Fruit fly (Drosophila melanogaster) ovary, adult (tissue): ENCODE results near the gene Saf6.
A peak's percentile ranks its signal among the peaks of the same experiment; 100 is the strongest.

ENCODE experiments used
- CG17801 ChIP-seq: fragments of 200-800 bp; optimal IDR thresholded peaks from 2 replicates; lab custom pipeline; 2019; ENCODE audit warnings: missing biosample characterization, mild to moderate bottlenecking, missing genetic modification characterization, moderate library complexity; ENCODE audit not compliant: partially characterized antibody

Gene Saf6

DNA sequence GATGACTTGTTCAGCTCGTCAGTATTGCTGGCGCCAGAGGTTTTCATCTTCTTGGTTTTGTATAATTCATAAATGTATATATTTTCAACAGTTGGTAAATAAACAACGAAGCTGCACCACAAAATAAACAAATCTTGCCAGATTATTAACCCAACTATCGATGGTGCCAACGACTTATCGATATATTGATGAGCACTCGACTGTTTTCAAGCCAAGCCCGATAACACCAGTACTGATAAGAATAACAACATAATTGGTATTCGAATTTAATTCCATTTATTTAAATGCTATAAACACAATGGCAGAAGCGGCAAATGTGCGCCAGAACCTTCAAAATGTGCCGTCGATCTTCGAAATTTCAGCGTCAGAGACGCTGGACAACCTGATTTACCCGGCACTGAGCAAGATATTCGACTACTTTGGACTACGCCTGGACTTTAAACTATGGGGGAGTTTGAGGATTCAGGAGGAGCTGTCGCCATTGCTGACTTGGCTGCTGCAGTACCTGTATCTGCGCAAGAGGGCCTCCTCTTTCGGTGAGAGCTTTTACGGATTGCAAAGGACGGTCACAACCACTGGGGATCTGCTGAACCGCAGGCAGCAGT, at the start of gene Saf6, which contains the start of gene Pex12:
Saf6 (minus strand) TSS at position 166 of the 605 bp plus-strand sequence.
Pex12 (plus strand) TSS at position 209 of the 605 bp plus-strand sequence.
- TF ChIP-seq CG17801 (GFP tag; lab: Kevin White, UChicago): no peak

DNA sequence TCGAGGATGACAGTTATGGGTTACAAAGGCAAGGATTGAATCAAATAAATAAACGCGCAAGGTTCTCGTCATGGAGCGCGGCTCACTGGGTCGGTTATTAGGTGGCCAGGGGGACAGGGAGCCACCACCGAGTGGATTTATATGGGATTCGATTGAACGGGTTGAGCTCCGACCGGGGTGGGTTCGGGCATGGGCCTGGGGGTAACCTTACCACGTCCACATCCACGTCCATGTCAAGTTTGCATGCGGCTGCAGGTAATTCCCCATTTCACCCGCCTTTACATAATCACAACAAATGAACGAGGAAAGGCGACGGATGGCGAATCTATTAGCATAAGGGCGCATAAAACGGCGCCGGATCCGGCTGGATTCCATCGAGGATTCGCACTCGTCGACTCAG, 44.1 kb upstream of the Saf6 start, which contains the start of gene CG13950:
CG13950 (plus strand) TSS at position 301 of the 400 bp plus-strand sequence.
- no peak for TF ChIP-seq CG17801 (GFP tag; lab: Kevin White, UChicago)

DNA sequence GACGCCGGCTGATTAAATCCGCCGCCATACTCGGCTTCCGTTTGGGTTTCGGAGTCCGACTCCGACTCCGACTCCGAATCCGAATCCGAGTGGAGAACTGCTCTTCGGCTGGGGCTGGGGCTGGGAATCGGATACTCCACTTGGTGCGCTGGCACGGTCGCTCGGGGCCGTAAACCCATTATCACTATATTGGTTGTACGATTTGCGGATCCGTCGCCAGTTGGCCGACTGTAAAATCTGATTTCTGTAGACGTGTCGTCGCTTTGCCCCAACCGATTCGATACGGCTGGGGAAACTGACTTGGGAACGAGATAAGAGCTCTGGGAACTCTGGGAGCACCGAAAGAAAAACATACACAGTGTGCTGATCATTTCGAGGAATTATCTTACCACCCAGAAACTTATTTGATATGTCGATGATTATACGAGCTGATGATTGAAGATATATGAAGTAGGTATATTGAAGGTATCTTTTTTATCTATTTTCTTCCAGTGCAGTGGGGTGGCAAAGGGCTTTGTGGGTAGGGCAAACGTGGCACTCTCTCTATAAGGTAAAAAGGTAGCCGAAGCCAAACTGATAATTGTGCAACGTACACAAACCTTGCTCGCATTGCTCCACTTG, 42.3 kb upstream of the Saf6 start:
- TF ChIP-seq CG17801 (GFP tag; lab: Kevin White, UChicago): no peak

DNA sequence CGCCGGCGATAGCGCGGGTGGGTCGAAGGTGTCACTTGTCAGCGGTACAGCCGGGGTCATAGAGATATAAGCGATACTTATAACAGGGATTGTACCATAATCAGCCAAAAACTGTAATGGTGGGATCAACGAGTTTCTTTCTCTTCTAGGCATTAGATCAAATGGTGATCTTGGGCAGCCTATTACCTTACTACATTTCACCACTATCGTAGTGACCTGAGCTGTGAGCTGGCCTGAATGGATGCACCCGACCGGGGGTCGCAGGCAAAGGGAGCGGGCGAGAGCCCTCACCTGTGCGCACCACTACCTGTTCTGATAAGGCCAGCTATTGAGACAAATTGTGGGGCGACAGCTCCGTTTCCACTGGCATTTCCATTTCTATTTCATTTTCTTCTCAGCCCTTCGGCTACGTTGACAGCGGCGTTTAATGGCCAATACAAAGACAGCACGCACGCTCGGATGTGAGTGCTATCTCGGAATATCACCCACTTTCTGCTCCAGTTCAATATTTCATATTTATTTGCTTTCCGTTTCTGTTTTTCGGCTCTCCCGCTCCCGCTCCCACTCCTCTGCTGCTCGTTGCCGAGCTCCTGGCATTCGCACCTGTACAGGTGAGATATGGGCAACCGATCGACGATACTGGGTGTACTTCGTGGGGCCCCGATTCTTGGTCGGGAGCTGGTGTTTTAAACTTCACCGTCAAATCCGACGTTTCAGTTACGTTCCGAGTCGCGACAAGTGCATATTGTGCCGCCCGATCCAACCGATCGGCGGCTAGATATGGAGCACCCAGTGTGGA, 41.1 kb upstream of the Saf6 start:
- no peak for TF ChIP-seq CG17801 (GFP tag; lab: Kevin White, UChicago)

DNA sequence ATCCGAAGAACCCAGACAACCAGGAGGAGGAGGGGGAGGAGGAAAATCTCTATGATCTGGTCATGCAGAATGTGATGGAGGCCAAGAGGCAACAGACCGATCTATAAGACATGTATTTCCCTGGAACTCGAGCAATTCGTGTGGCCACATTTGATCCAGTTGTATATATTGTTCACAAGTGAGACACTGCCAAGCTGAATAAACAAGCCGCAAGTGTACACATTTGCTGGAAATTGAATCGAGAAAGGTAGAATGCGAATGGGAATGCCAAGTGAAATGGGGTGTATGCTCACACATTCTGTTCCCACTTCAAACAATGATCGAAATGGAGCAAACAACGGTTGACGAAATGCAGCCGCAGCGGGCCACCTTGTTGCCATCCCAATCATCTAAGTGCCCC, 40.3 kb upstream of the Saf6 start:
- TF ChIP-seq CG17801 (GFP tag; lab: Kevin White, UChicago): no peak

DNA sequence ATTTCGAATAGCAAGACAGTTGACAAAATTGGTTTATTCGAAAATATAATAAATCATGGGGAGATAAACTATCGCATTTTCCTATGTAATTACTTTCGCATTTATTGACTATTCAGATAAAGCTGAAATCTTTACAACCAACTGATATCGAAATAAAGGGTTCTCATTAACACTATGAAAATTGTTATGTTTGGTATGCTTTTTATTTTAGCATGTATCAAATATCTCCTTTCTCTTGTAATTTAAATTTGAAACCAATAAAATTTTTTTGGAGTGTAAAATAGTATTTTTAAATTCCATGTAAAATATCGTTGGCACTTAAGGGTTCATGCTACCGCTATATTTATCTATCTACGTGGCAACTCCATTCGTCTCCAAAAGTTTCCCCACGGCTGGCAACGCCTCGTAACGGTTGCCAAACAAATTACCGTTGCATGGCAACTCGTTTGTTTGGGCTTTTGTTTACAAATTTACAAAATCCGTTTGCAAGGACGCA, 39.4 kb upstream of the Saf6 start, which contains the start of gene CG13949:
CG13949 (plus strand) TSS at position 286 of the 496 bp plus-strand sequence.
- no peak for TF ChIP-seq CG17801 (GFP tag; lab: Kevin White, UChicago)

DNA sequence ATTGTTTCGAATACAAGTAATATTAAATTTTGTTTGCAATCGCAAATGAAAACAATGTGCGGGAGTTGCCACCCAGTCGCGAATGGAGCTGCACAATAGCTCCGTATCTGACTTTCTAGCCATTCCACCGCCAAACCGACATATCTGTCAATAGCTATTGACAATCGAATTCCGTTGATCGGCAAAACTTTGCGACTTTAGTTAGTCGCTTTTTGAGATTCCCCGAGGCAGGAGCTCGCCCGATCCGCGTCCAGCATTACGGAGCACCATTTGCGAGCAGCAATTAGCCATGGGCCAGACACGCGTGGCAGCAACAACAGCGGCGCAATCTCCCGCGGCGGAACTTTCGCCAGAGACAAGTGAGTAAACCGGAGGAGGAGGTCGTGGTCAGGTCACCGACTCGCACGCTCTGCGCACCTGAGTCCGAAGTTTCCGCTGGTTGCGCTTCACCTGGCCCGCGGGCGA, 36.9 kb upstream of the Saf6 start, which contains the start of the genes CG4291 and kraken:
CG4291 (minus strand) TSS at position 84 of the 465 bp plus-strand sequence.
kraken (plus strand) TSS at position 122 of the 465 bp plus-strand sequence.
- peak; percentile 64 for TF ChIP-seq CG17801 (GFP tag; lab: Kevin White, UChicago)

DNA sequence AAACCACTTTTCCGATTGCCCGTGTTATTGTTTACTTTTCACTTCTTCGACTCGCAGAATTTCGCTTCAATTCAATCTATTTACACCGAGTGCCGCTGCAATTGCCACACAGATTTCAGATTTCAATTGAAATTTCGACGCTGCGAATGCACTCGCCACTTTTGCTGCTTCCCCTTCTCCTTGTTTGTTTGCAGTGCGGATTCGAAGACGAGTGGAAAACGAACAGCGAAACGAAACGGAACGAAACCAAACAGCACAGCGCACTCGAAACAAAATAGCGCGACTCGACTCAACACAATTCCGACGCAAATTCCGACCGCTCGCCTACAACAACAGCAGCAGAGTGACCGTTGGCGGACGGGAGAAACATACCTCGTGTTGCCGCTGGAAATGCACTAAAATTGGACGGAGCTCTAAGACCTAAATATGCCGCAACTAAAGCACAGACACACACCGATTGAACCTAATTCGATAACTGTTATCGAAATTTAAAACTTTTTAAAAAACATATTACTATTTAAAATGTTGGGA, 35.0 kb upstream of the Saf6 start, which contains the start of gene drongo:
drongo (minus strand) TSS at position 345 of the 531 bp plus-strand sequence.
- peak; percentile 25 for TF ChIP-seq CG17801 (GFP tag; lab: Kevin White, UChicago)

DNA sequence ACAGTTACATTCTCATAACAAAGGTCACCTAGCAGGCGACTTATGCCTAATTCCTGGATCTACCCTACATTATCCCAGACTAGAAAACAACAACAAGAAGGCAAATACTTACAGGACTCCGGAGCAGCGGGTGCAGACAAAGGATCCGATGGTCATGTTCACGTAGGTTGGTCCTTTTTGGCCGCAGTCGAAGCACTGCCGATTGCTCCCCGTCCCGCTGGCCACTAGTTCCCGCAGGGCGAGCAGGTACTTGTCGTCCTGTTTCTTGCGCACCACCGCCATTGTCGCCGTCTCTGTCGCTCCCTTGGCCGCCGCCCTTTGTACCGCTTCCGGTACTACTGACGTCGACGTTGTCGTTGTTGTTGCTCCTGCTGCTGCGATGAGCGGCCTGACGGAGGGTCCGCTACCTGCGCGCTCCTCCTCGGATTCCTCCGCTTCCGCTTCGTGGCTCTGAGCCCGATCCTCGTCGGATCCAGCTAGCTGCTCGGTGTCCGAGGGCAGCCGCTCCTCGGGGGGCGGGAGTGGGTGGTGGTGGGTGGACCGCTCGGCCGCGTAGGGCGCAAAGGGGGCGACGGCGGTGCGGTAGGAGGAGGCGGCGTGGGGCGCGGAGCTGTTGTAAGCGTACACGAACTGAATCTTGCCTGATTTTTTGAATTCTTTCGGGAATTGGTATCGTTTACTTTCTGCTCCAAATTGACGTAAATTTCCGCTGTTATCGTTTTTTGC, 34.2 kb upstream of the Saf6 start:
- no peak for TF ChIP-seq CG17801 (GFP tag; lab: Kevin White, UChicago)

DNA sequence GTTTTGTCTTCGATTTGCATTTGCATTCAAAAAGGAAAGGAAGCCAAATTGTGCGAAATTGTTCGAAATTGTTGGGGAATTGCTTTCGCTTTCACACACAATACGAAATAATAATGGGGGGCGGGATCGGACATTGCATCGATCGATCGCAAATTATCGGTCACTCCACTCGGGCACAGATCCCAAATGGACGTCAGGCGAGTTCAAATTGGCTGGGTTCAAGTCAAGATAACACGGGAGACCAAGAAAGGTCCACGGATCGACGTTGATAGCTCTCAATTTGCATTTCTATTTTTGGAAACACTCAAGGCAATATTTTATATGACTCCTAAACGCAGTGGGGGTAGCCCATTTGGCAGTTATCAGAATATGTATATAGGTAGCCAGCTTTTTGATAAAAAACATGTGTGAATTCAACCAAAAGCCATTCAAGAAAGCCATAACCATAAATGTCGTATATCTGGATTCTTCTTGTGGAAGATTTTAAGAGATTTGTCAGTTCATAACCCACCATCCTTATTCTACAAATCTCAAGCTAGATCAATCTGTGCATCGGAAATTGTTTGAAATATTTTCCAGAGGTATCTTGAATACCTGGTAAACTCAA, 33.5 kb upstream of the Saf6 start:
- TF ChIP-seq CG17801 (GFP tag; lab: Kevin White, UChicago): no peak

DNA sequence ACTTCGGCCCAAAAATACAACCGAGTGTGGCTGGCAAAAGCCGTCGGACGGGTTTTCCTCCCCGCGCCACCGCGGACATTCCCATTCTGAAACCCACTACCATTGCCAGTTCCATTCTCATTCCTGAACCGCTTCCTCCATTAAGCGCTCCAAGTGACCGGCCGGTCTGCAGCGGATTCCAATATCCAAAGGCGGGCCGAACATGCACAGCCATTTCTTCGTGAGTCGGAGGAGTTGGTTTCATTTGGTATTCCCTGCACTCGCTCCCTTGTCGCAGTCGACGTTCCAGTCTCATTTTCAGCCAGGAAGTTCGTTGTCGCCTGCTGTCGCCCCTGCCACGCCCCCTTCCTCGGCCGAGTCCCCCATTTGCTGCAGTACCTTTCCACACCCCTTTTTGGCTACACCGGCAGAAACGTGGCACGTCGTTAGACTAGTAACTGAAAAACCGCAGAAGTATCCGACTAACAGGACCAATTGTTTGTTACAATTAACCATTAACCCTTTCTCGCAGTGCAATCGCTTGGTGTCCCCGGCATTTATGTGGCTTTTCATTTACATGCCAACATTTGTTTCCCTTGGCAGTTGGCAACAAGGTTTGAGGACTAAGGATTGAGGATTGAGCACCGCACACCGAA, 32.4 kb upstream of the Saf6 start:
- TF ChIP-seq CG17801 (GFP tag; lab: Kevin White, UChicago): no peak

DNA sequence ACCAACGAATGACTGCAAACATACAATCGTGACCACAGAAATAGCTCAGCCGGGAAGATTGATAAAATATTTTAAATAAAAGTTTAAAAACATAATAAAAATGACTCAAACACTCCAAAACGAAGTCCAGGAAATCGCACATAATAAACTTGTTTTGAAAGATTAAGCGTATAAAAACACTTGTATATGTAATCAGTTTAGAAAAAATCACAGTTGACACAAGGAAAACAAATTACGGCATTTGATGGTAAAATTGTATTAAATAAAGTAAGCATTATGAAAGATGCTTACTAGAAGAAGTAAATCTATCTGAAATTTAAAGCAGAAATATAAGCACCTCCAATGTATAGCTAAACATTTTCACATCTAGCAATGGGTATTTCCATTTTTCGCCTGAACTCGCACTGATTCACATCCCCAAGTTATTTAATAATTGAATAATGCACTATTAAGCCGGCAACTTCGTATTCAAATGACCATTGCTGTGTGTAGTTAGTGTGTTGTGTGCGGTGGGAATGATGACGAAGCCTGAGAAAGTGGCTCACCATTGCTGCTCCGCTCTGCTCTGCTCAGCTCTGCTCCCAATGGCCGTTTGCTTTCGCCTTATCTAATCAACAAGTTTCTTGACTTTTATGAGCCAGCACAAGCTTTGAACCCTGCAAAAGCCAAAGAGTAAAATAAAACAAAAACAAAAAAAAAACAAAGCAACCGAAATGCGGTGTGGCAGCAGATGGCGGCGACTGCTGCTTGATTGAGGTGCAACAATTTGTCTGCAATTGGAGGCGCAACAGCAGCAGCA, 31.6 kb upstream of the Saf6 start:
- TF ChIP-seq CG17801 (GFP tag; lab: Kevin White, UChicago): no peak
